Worm (Caenorhabditis elegans): ENCODE measurements around the gene K03H6.5.

Gene K03H6.5

DNA sequence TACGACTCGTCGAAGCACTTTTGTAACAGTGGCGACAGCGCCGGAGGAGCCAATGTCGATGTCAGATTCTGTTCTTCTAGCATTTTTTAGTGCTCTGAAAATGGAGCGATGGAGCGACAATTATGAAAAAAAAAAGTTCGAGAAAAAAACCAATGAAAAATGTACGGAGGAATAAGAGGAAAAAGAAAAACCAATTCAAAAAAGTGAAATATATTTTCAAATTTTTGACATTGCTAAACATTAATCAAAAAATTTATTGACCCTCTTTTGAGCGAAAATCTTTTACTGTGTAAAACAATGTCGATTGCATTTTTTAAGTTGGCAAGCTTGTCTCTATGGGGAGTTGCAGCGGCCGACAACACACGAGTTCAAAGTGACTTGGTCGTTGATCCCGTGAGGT, at the start of gene K03H6.5:
K03H6.5 (minus strand) TSS at position 101 of the 400 bp plus-strand sequence.
- TF ChIP-seq unc-62 (GFP tag; optimal IDR thresholded peaks at IDR 0.05) = no peak

DNA sequence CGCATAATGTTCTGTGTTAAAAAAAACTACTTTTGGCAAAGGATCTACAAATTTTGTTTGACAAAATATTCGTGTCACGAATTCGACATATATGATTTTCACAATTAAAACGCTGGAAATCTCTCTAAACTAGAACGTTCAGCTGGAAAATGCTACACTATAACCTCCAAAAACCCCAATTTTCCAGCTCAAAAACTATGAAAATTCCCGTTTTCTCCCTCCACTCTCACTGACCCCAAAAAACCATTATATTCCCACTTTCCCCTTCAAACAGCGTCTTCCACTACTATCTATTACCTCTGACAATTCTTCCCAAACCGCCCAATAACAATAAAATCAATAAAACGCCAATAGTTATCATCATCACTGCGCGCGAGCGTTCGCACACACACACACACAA, 40.5 kb upstream of the K03H6.5 start, which contains the start of gene Y41D4B.14:
Y41D4B.14 (plus strand) TSS at position 301 of the 400 bp plus-strand sequence.
- no peak for TF ChIP-seq unc-62 (GFP tag; optimal IDR thresholded peaks at IDR 0.05)

DNA sequence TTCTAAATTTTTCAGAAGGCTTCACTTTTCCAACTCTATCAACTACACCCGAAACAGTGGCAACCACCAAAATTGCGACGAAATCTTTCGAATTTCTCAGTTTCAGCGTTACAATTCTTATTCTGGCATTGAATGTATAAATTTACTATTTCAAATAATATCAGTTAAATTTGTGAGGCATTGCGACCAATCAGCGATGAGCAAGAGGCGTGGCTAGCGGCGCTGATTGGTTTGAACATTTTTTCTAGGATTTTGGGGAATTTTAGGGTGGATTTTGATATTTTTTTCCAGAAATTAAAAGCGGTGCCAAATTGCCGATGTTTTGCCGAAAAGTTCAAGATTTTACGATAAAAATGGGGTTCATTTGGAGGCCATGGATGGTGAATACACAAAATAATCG, 31.4 kb upstream of the K03H6.5 start:
- no peak for TF ChIP-seq unc-62 (GFP tag; optimal IDR thresholded peaks at IDR 0.05)

DNA sequence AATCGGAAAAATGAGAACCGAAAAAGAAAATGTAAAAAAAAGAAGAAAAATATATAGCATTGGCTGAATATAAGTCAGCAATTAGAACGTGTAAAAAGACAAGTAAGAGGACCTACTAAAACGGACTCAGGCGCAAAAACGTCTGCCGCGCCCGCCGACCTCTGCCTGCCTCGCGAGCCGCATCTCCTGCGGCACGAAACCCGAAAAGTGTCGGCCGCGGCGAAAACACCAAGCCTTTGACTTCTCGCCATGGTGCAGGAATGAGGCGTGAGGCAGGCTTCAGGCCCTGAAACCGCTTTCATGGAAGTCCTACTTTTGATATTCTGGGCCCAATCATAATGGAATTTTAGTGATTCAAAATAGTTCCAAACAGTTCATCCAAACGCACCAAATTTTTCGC, 29.5 kb upstream of the K03H6.5 start:
- TF ChIP-seq unc-62 (GFP tag; optimal IDR thresholded peaks at IDR 0.05) = no peak

DNA sequence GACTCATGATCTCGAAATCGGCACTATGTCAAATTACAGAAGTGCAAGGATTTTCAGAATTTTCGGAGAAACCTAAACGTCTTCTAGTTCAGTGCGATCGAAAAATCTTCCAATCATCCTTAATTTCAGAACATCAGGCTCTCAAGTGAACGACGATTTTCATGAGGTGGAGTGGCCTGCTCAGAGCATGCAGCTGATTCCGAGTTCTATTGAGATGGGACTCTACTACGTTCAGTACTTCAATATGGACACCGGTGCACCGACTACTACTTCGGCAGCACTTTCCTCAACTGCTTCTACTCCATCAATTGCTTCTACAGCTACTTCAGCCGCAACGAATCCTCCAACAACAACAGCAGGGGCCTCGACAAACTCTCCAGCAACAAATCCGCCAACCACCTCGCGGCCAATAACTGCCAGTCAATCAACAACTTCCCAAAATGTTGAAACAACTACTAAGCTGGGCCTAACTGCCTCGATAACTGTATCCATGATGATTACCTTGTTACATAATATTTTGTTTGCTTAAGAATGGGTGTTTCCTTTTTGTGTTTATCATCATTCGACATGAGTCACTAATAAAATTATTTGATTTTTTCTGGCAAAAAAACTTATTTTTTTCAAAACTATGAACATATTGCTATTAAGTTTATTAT, 27.4 kb upstream of the K03H6.5 start, which contains the start of gene Y41D4B.15:
Y41D4B.15 (plus strand) TSS at position 606 of the 656 bp plus-strand sequence.
- TF ChIP-seq unc-62 (GFP tag; optimal IDR thresholded peaks at IDR 0.05) = no peak

DNA sequence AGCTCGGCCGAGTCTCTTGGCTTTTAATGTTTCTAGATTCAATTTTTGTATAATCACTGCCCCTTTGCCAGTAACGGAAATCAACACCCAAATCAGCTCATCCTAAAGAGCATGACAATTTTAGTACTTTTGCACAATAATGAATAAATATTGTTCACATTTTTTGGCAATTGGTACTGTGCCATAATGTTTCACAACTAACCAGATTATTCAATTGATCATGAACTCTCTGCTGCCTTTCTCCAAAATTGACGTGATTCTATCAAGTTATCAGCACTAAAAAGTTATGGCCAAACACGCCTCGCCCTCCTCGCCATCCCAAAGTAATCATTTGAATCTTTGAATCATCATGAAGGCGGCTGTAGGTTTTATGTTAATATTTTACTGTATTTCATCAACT, 25.7 kb upstream of the K03H6.5 start, which contains the start of gene hpo-6:
hpo-6 (plus strand) TSS at position 301 of the 400 bp plus-strand sequence.
- no peak for TF ChIP-seq unc-62 (GFP tag; optimal IDR thresholded peaks at IDR 0.05)

DNA sequence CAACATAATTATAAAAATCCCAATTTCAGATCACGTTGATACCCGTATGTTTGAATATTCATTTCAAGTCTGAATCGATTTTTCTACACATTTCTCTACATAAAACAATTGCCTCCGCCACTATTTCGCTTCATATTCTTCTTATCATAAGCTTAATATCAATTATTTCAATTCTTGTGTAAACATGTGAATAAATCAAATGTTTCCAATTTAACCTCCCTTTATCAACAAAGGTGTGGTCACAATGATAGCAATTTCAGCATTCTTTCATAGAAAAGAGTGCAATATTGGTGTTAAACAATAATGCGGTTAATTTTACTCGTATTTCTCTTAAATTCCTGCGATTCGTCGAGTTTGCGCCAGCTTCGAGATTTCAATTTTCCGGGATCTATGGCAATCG, 23.7 kb upstream of the K03H6.5 start, which contains the start of gene Y41D4B.17:
Y41D4B.17 (plus strand) TSS at position 174 of the 400 bp plus-strand sequence.
- TF ChIP-seq unc-62 (GFP tag; optimal IDR thresholded peaks at IDR 0.05) = no peak

DNA sequence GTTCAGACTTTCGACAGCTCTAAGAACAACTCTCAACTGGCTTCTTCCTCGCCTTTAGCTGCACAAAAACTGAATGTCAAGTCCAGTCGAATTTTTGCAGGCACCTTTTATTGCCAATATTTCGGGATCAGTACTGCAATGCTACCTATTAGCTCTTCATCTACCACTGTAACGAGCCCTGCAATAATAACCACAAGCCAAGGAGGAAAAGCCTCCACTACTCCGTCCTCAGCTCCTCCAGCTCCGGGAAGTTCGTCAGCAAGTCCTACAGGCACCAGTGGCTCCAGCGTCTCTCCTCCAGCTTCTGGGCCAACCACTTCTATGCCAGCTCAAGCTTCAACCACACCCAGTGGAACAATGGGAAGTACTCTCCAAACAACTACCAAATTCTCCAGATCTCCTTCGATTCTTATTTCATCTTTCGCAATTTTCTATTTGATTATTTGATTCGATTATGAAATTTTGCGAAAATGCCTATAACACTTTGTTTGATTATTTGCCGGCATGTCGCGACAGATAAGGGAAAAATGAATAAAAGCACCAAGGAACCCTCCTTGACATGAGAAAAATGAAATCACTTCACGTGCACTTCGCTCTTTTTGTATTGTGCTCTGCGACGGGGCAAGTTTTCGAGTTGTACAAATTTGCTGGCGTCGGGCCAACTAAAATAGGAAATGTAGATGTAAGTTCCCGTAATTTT, 19.0 kb upstream of the K03H6.5 start, which contains the start of gene C34H4.1:
C34H4.1 (plus strand) TSS at position 559 of the 700 bp plus-strand sequence.
- TF ChIP-seq unc-62 (GFP tag; optimal IDR thresholded peaks at IDR 0.05) = no peak

DNA sequence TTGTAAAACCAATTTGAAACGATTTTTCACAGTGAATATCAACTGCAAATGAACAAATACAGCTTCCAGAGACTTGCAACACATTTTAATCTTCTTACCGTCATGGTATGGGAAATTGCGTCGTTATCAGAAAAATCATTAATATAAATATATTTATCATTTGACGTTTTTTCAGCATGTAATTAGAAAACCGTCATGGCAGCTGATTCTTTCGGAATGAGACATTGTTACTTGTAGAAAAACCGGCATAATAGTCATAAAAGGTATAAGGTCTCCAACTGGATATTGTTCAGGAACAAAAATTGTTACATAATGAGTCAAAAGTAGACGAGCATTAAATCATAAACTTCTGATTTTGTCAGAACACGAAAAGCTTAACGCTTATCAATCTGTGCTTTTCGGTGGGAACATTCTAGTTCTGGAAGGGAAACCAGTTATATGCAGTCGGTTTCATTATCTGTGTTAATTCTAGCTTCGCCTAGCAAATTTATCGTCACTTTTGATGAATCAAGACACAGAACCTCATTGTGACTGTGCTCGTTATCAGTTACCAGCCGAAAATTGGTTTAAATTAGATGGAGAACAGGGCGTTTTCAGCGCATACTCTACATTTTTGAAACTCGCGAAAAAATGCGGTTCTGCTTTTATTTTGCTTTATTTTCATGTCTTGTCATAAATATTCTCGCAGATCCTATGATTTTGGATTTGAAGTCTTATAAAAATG, 17.1 kb upstream of the K03H6.5 start, which contains the start of gene C34H4.2:
C34H4.2 (plus strand) TSS at position 558 of the 724 bp plus-strand sequence.
- TF ChIP-seq unc-62 (GFP tag; optimal IDR thresholded peaks at IDR 0.05) = no peak

DNA sequence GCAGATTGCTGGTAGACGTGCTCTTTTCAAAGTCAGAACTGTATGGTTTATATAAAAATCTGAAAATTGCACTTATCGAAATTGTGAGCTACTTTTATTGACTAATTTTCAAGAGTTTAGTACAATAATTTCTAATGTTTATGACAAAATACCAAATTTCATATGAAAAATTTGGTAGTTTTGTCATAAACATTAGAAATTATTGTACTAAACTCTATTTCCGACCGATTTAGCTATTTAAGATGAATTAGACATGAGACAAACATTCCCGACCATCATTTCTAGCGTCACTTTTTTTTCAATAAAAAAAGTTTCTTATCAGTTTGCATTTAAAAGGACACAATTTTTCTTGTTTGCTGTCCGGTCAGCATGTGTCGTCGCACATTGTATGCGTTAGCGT, 14.4 kb upstream of the K03H6.5 start, which contains the start of gene tag-244:
tag-244 (plus strand) TSS at position 301 of the 400 bp plus-strand sequence.
- TF ChIP-seq unc-62 (GFP tag; optimal IDR thresholded peaks at IDR 0.05) = no peak

DNA sequence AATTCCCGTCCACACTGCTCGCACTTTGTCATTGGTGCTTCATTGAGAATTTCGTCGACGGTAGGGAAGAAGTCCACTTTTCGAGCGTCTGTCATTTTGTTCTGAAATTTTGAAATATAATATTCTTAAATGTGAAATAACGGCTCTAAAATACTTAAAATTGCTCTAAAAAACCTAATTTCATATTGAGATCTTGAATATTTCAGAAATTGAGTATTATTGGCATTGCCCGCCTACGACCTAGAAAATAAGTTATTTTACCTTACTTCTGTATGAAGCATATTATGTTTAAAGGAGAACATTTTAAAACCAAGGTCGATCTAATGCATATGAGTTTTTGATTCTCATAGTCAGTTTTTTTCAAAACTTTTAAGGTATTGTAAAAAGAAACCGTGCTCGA, 13.9 kb upstream of the K03H6.5 start, which contains the start of gene C34H4.5:
C34H4.5 (minus strand) TSS at position 101 of the 400 bp plus-strand sequence.
- TF ChIP-seq unc-62 (GFP tag; optimal IDR thresholded peaks at IDR 0.05) = no peak

DNA sequence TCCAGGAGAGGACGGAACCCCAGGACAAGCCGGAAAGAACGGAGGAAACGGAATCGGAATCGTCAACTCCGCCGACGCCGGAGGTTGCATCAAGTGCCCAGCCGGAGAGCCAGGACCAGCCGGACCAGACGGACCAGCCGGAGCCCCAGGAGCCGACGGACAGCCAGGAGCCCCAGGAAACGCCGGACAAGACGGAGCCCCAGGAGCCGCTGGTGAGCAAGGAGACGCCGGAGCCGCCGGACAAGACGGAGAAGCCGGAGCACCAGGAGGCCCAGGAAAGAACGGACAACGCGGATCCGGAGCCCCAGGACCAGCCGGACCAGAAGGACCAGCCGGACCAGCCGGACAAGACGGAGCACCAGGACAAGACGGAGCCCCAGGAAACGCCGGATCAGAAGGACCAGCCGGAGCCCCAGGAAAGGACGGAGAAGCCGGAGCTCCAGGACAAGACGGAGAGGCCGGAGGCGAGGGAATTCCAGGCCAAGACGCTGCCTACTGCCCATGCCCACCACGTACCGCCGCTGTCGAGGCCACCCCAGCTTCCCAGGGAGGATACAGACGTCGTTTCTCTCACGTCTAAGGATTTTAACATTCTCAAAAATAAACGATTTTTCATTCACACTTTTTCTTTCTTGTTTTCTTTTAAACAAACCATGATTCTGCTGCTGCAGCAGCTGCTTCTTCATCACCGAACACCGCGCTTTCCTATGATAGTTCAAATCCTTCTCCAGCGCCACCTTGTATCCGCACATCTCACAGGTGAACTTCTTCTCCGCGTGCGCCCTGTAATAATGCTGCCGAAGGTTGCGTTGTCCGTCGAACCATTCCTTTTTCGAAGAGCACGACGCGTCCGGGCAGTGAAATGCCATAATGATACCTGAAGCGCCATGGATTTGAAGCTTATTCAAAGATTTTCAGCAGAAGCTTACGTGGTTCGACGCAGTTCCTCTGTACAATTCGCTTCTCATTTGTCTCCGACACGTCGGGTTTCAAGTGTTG, 13.2 kb upstream of the K03H6.5 start:
- no peak for TF ChIP-seq unc-62 (GFP tag; optimal IDR thresholded peaks at IDR 0.05)

DNA sequence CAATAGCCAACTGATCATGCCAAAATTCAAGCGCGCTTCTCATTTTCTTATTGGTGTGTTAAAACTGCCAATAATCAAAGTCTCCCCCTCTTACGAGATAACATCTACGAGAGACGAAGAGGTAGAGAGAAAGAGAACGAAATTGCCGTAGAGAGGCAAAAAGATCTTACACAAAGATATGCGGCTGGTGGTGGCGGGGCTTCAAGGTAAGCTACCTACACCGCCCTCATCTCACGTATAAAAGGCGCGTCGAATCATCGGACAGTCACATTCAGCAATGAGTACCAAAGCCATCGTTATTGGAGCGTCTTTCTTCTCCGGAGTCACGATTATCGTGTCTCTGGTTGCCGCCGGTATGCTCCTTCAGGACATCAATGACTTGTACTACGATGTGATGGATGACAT, 12.2 kb upstream of the K03H6.5 start, which contains the start of gene col-107:
col-107 (plus strand) TSS at position 265 of the 405 bp plus-strand sequence.
- no peak for TF ChIP-seq unc-62 (GFP tag; optimal IDR thresholded peaks at IDR 0.05)

DNA sequence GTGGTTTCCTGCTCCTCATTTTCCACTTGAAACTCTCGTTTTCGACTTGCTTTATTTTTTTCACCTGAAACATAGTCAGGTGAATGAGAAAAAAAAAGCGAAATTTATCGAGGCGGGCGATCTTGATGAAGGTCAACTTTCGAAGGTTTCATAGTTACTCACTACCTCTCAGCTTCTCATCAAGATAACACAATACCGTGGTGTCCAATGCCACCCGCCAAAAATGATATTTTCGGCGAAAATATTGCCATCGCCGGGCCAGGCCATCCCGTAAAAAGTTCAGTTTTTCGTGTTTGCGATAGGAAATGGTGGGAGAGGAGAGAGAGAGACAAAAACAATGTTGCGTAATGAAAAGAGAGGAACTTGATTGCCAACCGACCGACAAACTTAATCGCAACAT, 10.9 kb upstream of the K03H6.5 start:
- no peak for TF ChIP-seq unc-62 (GFP tag; optimal IDR thresholded peaks at IDR 0.05)

Data from whole organism, dauer.